Worm (Caenorhabditis elegans) whole organism, young adult: ENCODE data around the gene F55C5.10.

Source experiments
- B0035.1 ChIP-seq: sonication (generic microtip); optimal IDR thresholded peaks from 2 replicates; lab custom pipeline; 2016; ENCODE audit warnings: missing genetic modification characterization, mild to moderate bottlenecking, missing compliant biosample characterization, missing genotype, missing genetic modification reagents
- B0261.1 ChIP-seq: sonication (generic microtip); optimal IDR thresholded peaks from 2 replicates; lab custom pipeline; 2016; ENCODE audit warnings: mild to moderate bottlenecking, missing genetic modification characterization, moderate library complexity, missing compliant biosample characterization
- B0336.3 ChIP-seq: fragments of 200-800 bp; sonication (Bioruptor generic); IDR thresholded peaks from 2 replicates; pipeline ENCODE4 v1.3.6; 2022; ENCODE audit warnings: missing genetic modification characterization, missing compliant biosample characterization
- C17E4.6 ChIP-seq: fragments of 200-800 bp; sonication (Bioruptor generic); IDR thresholded peaks from 2 replicates; pipeline ENCODE4 v1.3.6; 2022; ENCODE audit warnings: missing genetic modification reagents, missing genetic modification characterization, missing compliant biosample characterization
- F33H1.4 ChIP-seq: fragments of 200-800 bp; sonication (Bioruptor generic); IDR thresholded peaks from 2 replicates; pipeline ENCODE4 v1.3.6; 2022; ENCODE audit warnings: missing genetic modification reagents, missing genetic modification characterization, missing compliant biosample characterization
- F49E8.2 ChIP-seq: sonication (generic microtip); optimal IDR thresholded peaks from 3 replicates; lab custom pipeline; 2017; ENCODE audit warnings: missing genetic modification characterization, mild to moderate bottlenecking, missing compliant biosample characterization, antibody characterized with exemption, moderate library complexity; ENCODE audit not compliant: insufficient read depth
- F57C9.4 ChIP-seq: sonication (generic microtip); optimal IDR thresholded peaks from 2 replicates; lab custom pipeline; 2017; ENCODE audit warnings: mild to moderate bottlenecking, missing genetic modification characterization, missing compliant biosample characterization
- K12H6.12 ChIP-seq: fragments of 200-800 bp; sonication (Bioruptor generic); optimal IDR thresholded peaks from 2 replicates; lab custom pipeline; 2018; ENCODE audit warnings: mild to moderate bottlenecking, missing genetic modification characterization, missing compliant biosample characterization
- T26A5.8 ChIP-seq: sonication (generic microtip); optimal IDR thresholded peaks from 2 replicates; lab custom pipeline; 2016; ENCODE audit warnings: missing genetic modification characterization, missing compliant biosample characterization
- Y56A3A.18 ChIP-seq: fragments of 200-800 bp; sonication (Bioruptor generic); IDR thresholded peaks from 2 replicates; pipeline ENCODE4 v1.3.6; 2022; ENCODE audit warnings: missing genetic modification reagents, missing genetic modification characterization, missing compliant biosample characterization
- Y95B8A.8 ChIP-seq: fragments of 200-800 bp; sonication (Bioruptor generic); IDR thresholded peaks from 2 replicates; pipeline ENCODE4 v1.3.6; 2022; ENCODE audit warnings: missing genetic modification reagents, missing genetic modification characterization, missing compliant biosample characterization
- ama-1 ChIP-seq, 3 experiments: fragments of 150-350 bp in 1 of 3; sonication (generic microtip) in 2 of 3; optimal IDR thresholded peaks; 2 replicates each; lab custom pipeline; 2014 to 2018; ENCODE audit warnings: missing biosample characterization in 2 of 3, missing genetic modification characterization in 2 of 3, missing genetic modification reagents in 2 of 3
- atf-7 ChIP-seq: sonication (generic microtip); optimal IDR thresholded peaks from 2 replicates; lab custom pipeline; 2017; ENCODE audit warnings: mild to moderate bottlenecking, missing genetic modification characterization, missing compliant biosample characterization
- attf-6 ChIP-seq: fragments of 200-800 bp; sonication (Bioruptor generic); IDR thresholded peaks from 2 replicates; pipeline ENCODE4 v1.3.6; 2022; ENCODE audit warnings: missing genetic modification reagents, missing genetic modification characterization, missing compliant biosample characterization
- cebp-2 ChIP-seq: fragments of 200-800 bp; sonication (Bioruptor generic); IDR thresholded peaks from 2 replicates; pipeline ENCODE4 v1.3.6; 2022; ENCODE audit warnings: missing genetic modification characterization, missing compliant biosample characterization
- ceh-40 ChIP-seq: fragments of 200-800 bp; sonication (Bioruptor generic); IDR thresholded peaks from 2 replicates; pipeline ENCODE4 v1.3.6; 2022; ENCODE audit warnings: missing genetic modification characterization, missing compliant biosample characterization
- ceh-79 ChIP-seq: sonication (generic microtip); optimal IDR thresholded peaks from 2 replicates; lab custom pipeline; 2017; ENCODE audit warnings: mild to moderate bottlenecking, missing genetic modification characterization, missing compliant biosample characterization
- ceh-91 ChIP-seq: fragments of 200-800 bp; sonication (Bioruptor generic); IDR thresholded peaks from 2 replicates; pipeline ENCODE4 v1.3.6; 2022; ENCODE audit warnings: missing genetic modification reagents, missing genetic modification characterization, missing compliant biosample characterization
- ets-4 ChIP-seq: fragments of 200-800 bp; sonication (Bioruptor generic); optimal IDR thresholded peaks from 2 replicates; lab custom pipeline; 2018; ENCODE audit warnings: mild to moderate bottlenecking, missing genetic modification characterization, missing compliant biosample characterization
- gei-17 ChIP-seq: fragments of 200-800 bp; sonication (Bioruptor generic); optimal IDR thresholded peaks from 2 replicates; lab custom pipeline; 2018; ENCODE audit warnings: mild to moderate bottlenecking, missing genetic modification characterization, missing compliant biosample characterization
- hmg-20 ChIP-seq: fragments of 200-800 bp; sonication (Bioruptor generic); IDR thresholded peaks from 2 replicates; pipeline ENCODE4 v1.3.6; 2022; ENCODE audit warnings: missing genetic modification reagents, missing genetic modification characterization, missing compliant biosample characterization
- hrde-1 ChIP-seq: sonication (generic microtip); optimal IDR thresholded peaks from 2 replicates; lab custom pipeline; 2016; ENCODE audit warnings: missing genetic modification characterization, mild to moderate bottlenecking, missing compliant biosample characterization, moderate library complexity, missing genotype, missing genetic modification reagents, borderline replicate concordance
- hsf-1 ChIP-seq: fragments of 200-800 bp; sonication (Bioruptor generic); IDR thresholded peaks from 2 replicates; pipeline ENCODE4 v1.3.6; 2022; ENCODE audit warnings: missing genetic modification reagents, missing genetic modification characterization, missing compliant biosample characterization
- let-607 ChIP-seq, 2 experiments: fragments of 200-800 bp in 1 of 2; sonication (Bioruptor generic) in 1 of 2; sonication (generic microtip) in 1 of 2; optimal IDR thresholded peaks; 2 replicates each; lab custom pipeline; 2016 to 2018; ENCODE audit warnings: mild to moderate bottlenecking in 2 of 2, missing compliant biosample characterization in 2 of 2, missing genetic modification characterization in 2 of 2, moderate library complexity in 2 of 2, missing genotype in 1 of 2
- lir-1 ChIP-seq: fragments of 200-800 bp; sonication (Bioruptor generic); conservative IDR thresholded peaks from 2 replicates; pipeline ENCODE4 v1.3.6; 2022; ENCODE audit warnings: missing genetic modification reagents, missing genetic modification characterization, missing compliant biosample characterization
- lsl-1 ChIP-seq: fragments of 200-800 bp; sonication (Bioruptor generic); optimal IDR thresholded peaks from 2 replicates; lab custom pipeline; 2018; ENCODE audit warnings: mild to moderate bottlenecking, missing genetic modification characterization, moderate library complexity, missing compliant biosample characterization
- madf-10 ChIP-seq: sonication (generic microtip); optimal IDR thresholded peaks from 2 replicates; lab custom pipeline; 2016; ENCODE audit warnings: mild to moderate bottlenecking, missing genetic modification characterization, missing compliant biosample characterization
- madf-3 ChIP-seq: fragments of 200-800 bp; sonication (Bioruptor generic); IDR thresholded peaks from 2 replicates; pipeline ENCODE4 v1.3.6; 2022; ENCODE audit warnings: missing genetic modification reagents, missing genetic modification characterization, missing compliant biosample characterization
- madf-8 ChIP-seq: fragments of 200-800 bp; sonication (Bioruptor generic); conservative IDR thresholded peaks from 2 replicates; pipeline ENCODE4 v1.3.6; 2022; ENCODE audit warnings: missing genetic modification reagents, missing genetic modification characterization, missing compliant biosample characterization
- mxl-1 ChIP-seq: sonication (generic microtip); optimal IDR thresholded peaks from 2 replicates; lab custom pipeline; 2016; ENCODE audit warnings: missing genetic modification characterization, missing compliant biosample characterization
- nfya-1 ChIP-seq: sonication (generic microtip); optimal IDR thresholded peaks from 2 replicates; lab custom pipeline; 2017; ENCODE audit warnings: antibody characterized with exemption, missing compliant biosample characterization, missing genetic modification characterization, borderline replicate concordance; ENCODE audit not compliant: insufficient read depth
- nfya-2 ChIP-seq: fragments of 200-800 bp; sonication (Bioruptor generic); IDR thresholded peaks from 2 replicates; pipeline ENCODE4 v1.3.6; 2022; ENCODE audit warnings: missing genetic modification reagents, missing genetic modification characterization, missing compliant biosample characterization
- pbrm-1 ChIP-seq: fragments of 200-800 bp; sonication (Bioruptor generic); IDR thresholded peaks from 2 replicates; pipeline ENCODE4 v1.3.6; 2022; ENCODE audit warnings: missing genetic modification reagents, missing genetic modification characterization, missing compliant biosample characterization
- rcor-1 ChIP-seq: fragments of 200-800 bp; sonication (Bioruptor generic); IDR thresholded peaks from 2 replicates; pipeline ENCODE4 v1.3.6; 2022; ENCODE audit warnings: missing genetic modification reagents, missing genetic modification characterization, missing compliant biosample characterization
- repo-1 ChIP-seq: sonication (generic microtip); optimal IDR thresholded peaks from 2 replicates; lab custom pipeline; 2017; ENCODE audit warnings: mild to moderate bottlenecking, missing genetic modification characterization, missing compliant biosample characterization
- rpc-1 ChIP-seq, 2 experiments: fragments of 150-350 bp in 1 of 2; sonication (generic microtip) in 1 of 2; optimal IDR thresholded peaks; 2 replicates each; lab custom pipeline; 2014 to 2018; ENCODE audit warnings: missing biosample characterization in 1 of 2, missing genetic modification characterization in 1 of 2, missing genetic modification reagents in 1 of 2, missing genotype in 1 of 2
- sea-2 ChIP-seq: fragments of 200-800 bp; sonication (Bioruptor generic); IDR thresholded peaks from 2 replicates; pipeline ENCODE4 v1.3.6; 2022; ENCODE audit warnings: missing genetic modification characterization, missing compliant biosample characterization
- snpc-1.1 ChIP-seq: sonication (generic microtip); optimal IDR thresholded peaks from 2 replicates; lab custom pipeline; 2017; ENCODE audit warnings: missing genetic modification characterization, mild to moderate bottlenecking, missing compliant biosample characterization, antibody characterized with exemption, moderate library complexity, missing genotype, missing genetic modification reagents; ENCODE audit not compliant: insufficient read depth
- snpc-3.4 ChIP-seq: sonication (generic microtip); optimal IDR thresholded peaks from 2 replicates; lab custom pipeline; 2017; ENCODE audit warnings: missing genetic modification characterization, mild to moderate bottlenecking, missing compliant biosample characterization, antibody characterized with exemption, moderate library complexity, missing genotype, missing genetic modification reagents
- somi-1 ChIP-seq: fragments of 200-800 bp; sonication (Bioruptor generic); optimal IDR thresholded peaks from 2 replicates; lab custom pipeline; 2018; ENCODE audit warnings: mild to moderate bottlenecking, missing genetic modification characterization, missing compliant biosample characterization
- sptf-2 ChIP-seq: fragments of 200-800 bp; sonication (Bioruptor generic); optimal IDR thresholded peaks from 2 replicates; lab custom pipeline; 2018; ENCODE audit warnings: mild to moderate bottlenecking, missing genetic modification characterization, missing compliant biosample characterization
- zim-3 ChIP-seq: sonication (generic microtip); optimal IDR thresholded peaks from 2 replicates; lab custom pipeline; 2017; ENCODE audit warnings: mild to moderate bottlenecking, missing genetic modification characterization, moderate library complexity, missing compliant biosample characterization
- ztf-25 ChIP-seq: fragments of 200-800 bp; sonication (Bioruptor generic); IDR thresholded peaks from 2 replicates; pipeline ENCODE4 v1.3.6; 2022; ENCODE audit warnings: missing genetic modification reagents, missing genetic modification characterization, missing compliant biosample characterization
- ztf-28 ChIP-seq: fragments of 200-800 bp; sonication (Bioruptor generic); IDR thresholded peaks from 2 replicates; pipeline ENCODE4 v1.3.6; 2022; ENCODE audit warnings: missing genetic modification reagents, missing genetic modification characterization, missing compliant biosample characterization
- ztf-3 ChIP-seq: fragments of 200-800 bp; sonication (Bioruptor generic); optimal IDR thresholded peaks from 2 replicates; lab custom pipeline; 2018; ENCODE audit warnings: mild to moderate bottlenecking, missing genetic modification characterization, missing compliant biosample characterization
- ztf-6 ChIP-seq: fragments of 200-800 bp; sonication (Bioruptor generic); IDR thresholded peaks from 2 replicates; pipeline ENCODE4 v1.3.6; 2022; ENCODE audit warnings: missing genetic modification reagents, missing genetic modification characterization, missing compliant biosample characterization

The F55C5.10 gene

ce11 chrV:12303453-12304077, 20.3 kb downstream of the F55C5.10 start (continued):
- TF ChIP-seq ama-1 (optimal IDR thresholded peaks at IDR 0.05; lab: Kevin White, UChicago) = peak; percentile 69
- peak; percentile 95 to 96 for TF ChIP-seq ama-1 (GFP tag; optimal IDR thresholded peaks at IDR 0.05; lab: Kevin White, UChicago)
- TF ChIP-seq Y56A3A.18 (GFP tag; lab: Robert Waterston, UW) = peak; percentile 99
- peak; percentile 74 for TF ChIP-seq F33H1.4
- TF ChIP-seq nfya-2 = peak; percentile 97
- peak; percentile 97 for TF ChIP-seq atf-7 (tag; lab: Kevin White, UChicago)
- peak; percentile 93 for TF ChIP-seq madf-10
- peak; percentile 99 for TF ChIP-seq repo-1
- peak; percentile 78; the same call in 1 of the 2 replicates for TF ChIP-seq lir-1 (GFP tag; lab: Robert Waterston, UW)
- TF ChIP-seq B0261.1 (tag; lab: Kevin White, UChicago) = peak; percentile 99
- TF ChIP-seq cebp-2 (GFP tag; lab: Robert Waterston, UW) = peak; percentile 100
- peak; percentile 96 for TF ChIP-seq hmg-20 (GFP tag; lab: Robert Waterston, UW)
- peak; percentile 97 for TF ChIP-seq ztf-28 (GFP tag; lab: Robert Waterston, UW)
- peak; percentile 99 for TF ChIP-seq F57C9.4 (tag; lab: Kevin White, UChicago)
- peak; percentile 97 for TF ChIP-seq ceh-40
- peak; percentile 90 for TF ChIP-seq pbrm-1
- peak; percentile 80 for TF ChIP-seq F49E8.2 (tag; lab: Kevin White, UChicago)
- TF ChIP-seq ceh-79 (tag; lab: Kevin White, UChicago) = peak; percentile 100
- peak; percentile 99 for TF ChIP-seq zim-3 (tag; lab: Kevin White, UChicago)
- peak; percentile 98 for TF ChIP-seq hrde-1 (tag; lab: Kevin White, UChicago)
- TF ChIP-seq snpc-3.4 (tag; lab: Kevin White, UChicago) = peak; percentile 91
- peak; percentile 95 for TF ChIP-seq madf-3 (GFP tag; lab: Robert Waterston, UW)
- peak; percentile 91 for TF ChIP-seq K12H6.12 (tag; lab: Kevin White, UChicago)
- TF ChIP-seq C17E4.6 (GFP tag; lab: Robert Waterston, UW) = peak; percentile 96
- peak; percentile 80 for TF ChIP-seq ceh-91 (GFP tag; lab: Robert Waterston, UW)
- TF ChIP-seq madf-8 = peak; percentile 81
- TF ChIP-seq B0336.3 (GFP tag; lab: Robert Waterston, UW) = peak; percentile 99
- TF ChIP-seq sea-2 (GFP tag; lab: Robert Waterston, UW) = peak; percentile 99
- TF ChIP-seq Y95B8A.8 = peak; percentile 93
- peak; percentile 98 for TF ChIP-seq ztf-25
- TF ChIP-seq T26A5.8 (tag; lab: Kevin White, UChicago) = peak; percentile 100
- TF ChIP-seq rcor-1 (GFP tag; lab: Robert Waterston, UW) = peak; percentile 98
- peak; percentile 88 for TF ChIP-seq hsf-1 (GFP tag; lab: Robert Waterston, UW)
- peak; percentile 100 for TF ChIP-seq rpc-1 (optimal IDR thresholded peaks at IDR 0.05; lab: Kevin White, UChicago)
- TF ChIP-seq rpc-1 (tag; optimal IDR thresholded peaks at IDR 0.05; lab: Kevin White, UChicago) = peak; percentile 100
- peak; percentile 87 for TF ChIP-seq ztf-3 (GFP tag; lab: Kevin White, UChicago)
- TF ChIP-seq gei-17 (GFP tag; lab: Kevin White, UChicago) = peak; percentile 93
- peak; percentile 96 for TF ChIP-seq B0035.1 (tag; lab: Kevin White, UChicago)
- TF ChIP-seq somi-1 (GFP tag; lab: Kevin White, UChicago) = peak; percentile 96
- TF ChIP-seq attf-6 (GFP tag; lab: Robert Waterston, UW) = peak; percentile 92
- TF ChIP-seq sptf-2 (GFP tag; lab: Kevin White, UChicago) = peak; percentile 100
- peak; percentile 99 for TF ChIP-seq mxl-1
- no peak for TF ChIP-seq nfya-1 (tag; lab: Kevin White, UChicago)
- TF ChIP-seq ztf-6 (GFP tag; lab: Robert Waterston, UW) = peak; percentile 95
- peak; percentile 100 for TF ChIP-seq ets-4
- peak; percentile 77 for TF ChIP-seq lsl-1 (GFP tag; lab: Kevin White, UChicago)
- peak; percentile 86 for TF ChIP-seq snpc-1.1 (tag; lab: Kevin White, UChicago)
- TF ChIP-seq let-607 (tag; optimal IDR thresholded peaks at IDR 0.05; lab: Kevin White, UChicago) = peak; percentile 84 to 90
